Worm (Caenorhabditis elegans): Measurements from ENCODE around the gene cyp-33C12.

DNA sequence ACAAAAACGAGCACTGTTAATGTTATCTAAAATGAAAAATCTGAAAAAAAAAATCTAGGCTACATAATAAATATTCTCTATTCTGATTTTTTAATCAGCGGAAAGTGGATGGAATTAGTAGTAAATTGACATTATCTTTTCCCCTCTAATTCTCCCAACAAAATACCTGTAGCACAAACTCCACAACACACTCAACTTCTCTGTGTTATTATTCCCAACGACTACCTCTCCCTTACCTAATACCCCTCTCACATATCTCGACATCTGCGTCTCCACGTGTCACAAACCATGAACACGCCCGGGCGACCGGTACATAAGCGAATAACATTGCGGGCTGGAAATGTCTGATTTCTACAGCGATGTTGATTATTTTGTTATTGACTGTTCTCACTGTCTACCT, 21.0 kb downstream of the cyp-33C12 start, which contains the start of gene cyp-33C2:
- TF ChIP-seq lin-13 (tag; optimal IDR thresholded peaks at IDR 0.05) (no peak), nhr-76 (tag; optimal IDR thresholded peaks at IDR 0.05) (no peak), elt-3 (tag; optimal IDR thresholded peaks at IDR 0.05) (no peak), lsy-2 (tag; optimal IDR thresholded peaks at IDR 0.05) (no peak), nhr-237 (tag; optimal IDR thresholded peaks at IDR 0.05) (no peak), ces-1 (GFP tag; optimal IDR thresholded peaks at IDR 0.05) (no peak), cnd-1 (tag; optimal IDR thresholded peaks at IDR 0.05) (no peak), pha-4 (tag; optimal IDR thresholded peaks at IDR 0.05) (no peak), bed-3 (GFP tag; optimal IDR thresholded peaks at IDR 0.05) (no peak), snpc-4 (tag; optimal IDR thresholded peaks at IDR 0.05) (no peak), nhr-28 (tag; optimal IDR thresholded peaks at IDR 0.05) (no peak), nhr-12 (tag; optimal IDR thresholded peaks at IDR 0.05) (no peak)

All from whole organism, mixed stage, embryonic.